Fruit fly (Drosophila melanogaster) whole organism, embryonic: Measurements from ENCODE around the gene CG33721.
A peak's percentile ranks its signal among the peaks of the same experiment; 100 is the strongest.

Source experiments
- Bgb ChIP-seq: fragments of 200-800 bp; sonication (Bioruptor generic); IDR thresholded peaks from 2 replicates; pipeline ENCODE4 v1.3.6; 2022; ENCODE audit warnings: missing biosample characterization, missing genetic modification characterization; ENCODE audit not compliant: partially characterized antibody
- C15 ChIP-seq: fragments of 200-800 bp; sonication (Bioruptor generic); IDR thresholded peaks from 3 replicates; pipeline ENCODE4 v1.3.6; 2022; ENCODE audit warnings: missing biosample characterization, missing genetic modification characterization
- CG10267 ChIP-seq: fragments of 200-800 bp; sonication (Bioruptor generic); optimal IDR thresholded peaks from 2 replicates; lab custom pipeline; 2018; ENCODE audit warnings: missing biosample characterization, mild to moderate bottlenecking, missing genetic modification characterization, moderate library complexity
- CG11504 ChIP-seq: fragments of 200-800 bp; sonication (Bioruptor generic); optimal IDR thresholded peaks from 3 replicates; lab custom pipeline; 2019; ENCODE audit warnings: missing biosample characterization, mild to moderate bottlenecking, missing genetic modification characterization, moderate library complexity
- CG14014 ChIP-seq: fragments of 200-800 bp; sonication (Bioruptor generic); IDR thresholded peaks from 2 replicates; pipeline ENCODE4 v1.3.6; 2022; ENCODE audit warnings: missing biosample characterization, missing genetic modification characterization
- CG1529 ChIP-seq: fragments of 200-800 bp; sonication (Bioruptor generic); optimal IDR thresholded peaks from 3 replicates; lab custom pipeline; 2018; ENCODE audit warnings: missing biosample characterization, missing genetic modification characterization
- CG15514 ChIP-seq: fragments of 200-800 bp; sonication (Bioruptor generic); optimal IDR thresholded peaks from 3 replicates; lab custom pipeline; 2017; ENCODE audit warnings: missing biosample characterization, missing genetic modification characterization, mild to moderate bottlenecking, moderate library complexity, missing genetic modification reagents
- CG1603 ChIP-seq: fragments of 200-800 bp; sonication (Bioruptor generic); optimal IDR thresholded peaks from 2 replicates; lab custom pipeline; 2019; ENCODE audit warnings: missing biosample characterization, mild to moderate bottlenecking, missing genetic modification characterization, moderate library complexity
- CG18619 ChIP-seq: fragments of 200-800 bp; sonication (Bioruptor generic); optimal IDR thresholded peaks from 3 replicates; lab custom pipeline; 2017; ENCODE audit warnings: missing biosample characterization, mild to moderate bottlenecking, missing genetic modification characterization
- CG2129 ChIP-seq: fragments of 200-800 bp; sonication (Bioruptor generic); IDR thresholded peaks from 2 replicates; pipeline ENCODE4 v1.3.6; 2022; ENCODE audit warnings: missing biosample characterization, missing genetic modification characterization; ENCODE audit not compliant: partially characterized antibody
- CG32772 ChIP-seq: fragments of 200-800 bp; sonication (Bioruptor generic); IDR thresholded peaks from 2 replicates; pipeline ENCODE4 v1.3.6; 2022; ENCODE audit warnings: missing biosample characterization, missing genetic modification characterization
- CG4282 ChIP-seq: fragments of 200-800 bp; sonication (Bioruptor generic); optimal IDR thresholded peaks from 2 replicates; lab custom pipeline; 2016; ENCODE audit warnings: missing biosample characterization, missing genetic modification characterization
- CG6791 ChIP-seq: fragments of 200-800 bp; sonication (Bioruptor generic); IDR thresholded peaks from 3 replicates; pipeline ENCODE4 v1.3.6; 2022; ENCODE audit warnings: missing biosample characterization, missing genetic modification characterization; ENCODE audit not compliant: partially characterized antibody
- CG7963 ChIP-seq: fragments of 200-800 bp; sonication (Bioruptor generic); IDR thresholded peaks from 3 replicates; pipeline ENCODE4 v1.3.6; 2022; ENCODE audit warnings: missing biosample characterization, missing genetic modification characterization; ENCODE audit not compliant: partially characterized antibody
- CG7987 ChIP-seq: fragments of 200-800 bp; sonication (Bioruptor generic); optimal IDR thresholded peaks from 2 replicates; lab custom pipeline; 2018; ENCODE audit warnings: missing biosample characterization, mild to moderate bottlenecking, missing genetic modification characterization, moderate library complexity
- CTCF ChIP-seq: fragments of 200-800 bp; sonication (Bioruptor generic); optimal IDR thresholded peaks from 2 replicates; lab custom pipeline; 2017; ENCODE audit warnings: missing biosample characterization, mild to moderate bottlenecking, missing genetic modification characterization, moderate library complexity
- Doc3 ChIP-seq: fragments of 200-800 bp; sonication (Bioruptor generic); IDR thresholded peaks from 3 replicates; pipeline ENCODE4 v1.3.6; 2022; ENCODE audit warnings: missing biosample characterization, missing genetic modification characterization; ENCODE audit not compliant: partially characterized antibody
- E2f2 ChIP-seq: fragments of 200-800 bp; sonication (Bioruptor generic); IDR thresholded peaks from 2 replicates; pipeline ENCODE4 v1.3.6; 2022; ENCODE audit warnings: missing biosample characterization, missing genetic modification characterization
- HLH3B ChIP-seq: fragments of 200-800 bp; sonication (Bioruptor generic); IDR thresholded peaks from 2 replicates; pipeline ENCODE4 v1.3.6; 2022; ENCODE audit warnings: missing biosample characterization, missing genetic modification characterization
- HmgZ ChIP-seq: fragments of 200-800 bp; sonication (Bioruptor generic); optimal IDR thresholded peaks from 2 replicates; lab custom pipeline; 2018; ENCODE audit warnings: missing biosample characterization, mild to moderate bottlenecking, missing genetic modification characterization
- Hmr ChIP-seq: fragments of 200-800 bp; sonication (Bioruptor generic); optimal IDR thresholded peaks from 3 replicates; lab custom pipeline; 2017; ENCODE audit warnings: mild to moderate bottlenecking, missing biosample characterization, missing genetic modification reagents, missing genetic modification characterization
- Lhr ChIP-seq: fragments of 200-800 bp; sonication (Bioruptor generic); optimal IDR thresholded peaks from 3 replicates; lab custom pipeline; 2017; ENCODE audit warnings: mild to moderate bottlenecking, missing biosample characterization, missing genetic modification reagents, missing genetic modification characterization
- MBD-R2 ChIP-seq: fragments of 200-800 bp; sonication (Bioruptor generic); IDR thresholded peaks from 2 replicates; pipeline ENCODE4 v1.3.6; 2022; ENCODE audit warnings: missing biosample characterization, missing genetic modification characterization
- MESR4 ChIP-seq: fragments of 200-800 bp; sonication (Bioruptor generic); optimal IDR thresholded peaks from 2 replicates; lab custom pipeline; 2018; ENCODE audit warnings: missing biosample characterization, mild to moderate bottlenecking, missing genetic modification characterization, moderate library complexity
- PHDP ChIP-seq: fragments of 200-800 bp; sonication (Bioruptor generic); optimal IDR thresholded peaks from 3 replicates; lab custom pipeline; 2018; ENCODE audit warnings: missing biosample characterization, mild to moderate bottlenecking, missing genetic modification characterization, moderate library complexity
- Scr ChIP-seq: fragments of 200-800 bp; sonication (Bioruptor generic); IDR thresholded peaks from 2 replicates; pipeline ENCODE4 v1.3.6; 2022; ENCODE audit warnings: missing biosample characterization, missing genetic modification characterization; ENCODE audit not compliant: partially characterized antibody
- Sry-β ChIP-seq: fragments of 200-800 bp; sonication (Bioruptor generic); optimal IDR thresholded peaks from 2 replicates; lab custom pipeline; 2018; ENCODE audit warnings: missing biosample characterization, mild to moderate bottlenecking, missing genetic modification characterization, moderate library complexity
- Sry-δ ChIP-seq: fragments of 200-800 bp; sonication (Bioruptor generic); optimal IDR thresholded peaks from 2 replicates; lab custom pipeline; 2016; ENCODE audit warnings: missing biosample characterization, missing genetic modification characterization
- TFAM ChIP-seq: fragments of 200-800 bp; sonication (Bioruptor generic); optimal IDR thresholded peaks from 2 replicates; lab custom pipeline; 2017; ENCODE audit warnings: missing biosample characterization, missing genetic modification characterization, inconsistent platforms
- Tbp ChIP-seq: fragments of >200 bp; optimal IDR thresholded peaks from 2 replicates; lab custom pipeline; 2018; ENCODE audit warnings: missing biosample characterization, missing genetic modification characterization
- ab ChIP-seq: fragments of 200-800 bp; sonication (Bioruptor generic); optimal IDR thresholded peaks from 2 replicates; lab custom pipeline; 2016; ENCODE audit warnings: missing biosample characterization, missing genetic modification characterization
- amos ChIP-seq: fragments of 200-800 bp; sonication (Bioruptor generic); IDR thresholded peaks from 2 replicates; pipeline ENCODE4 v1.3.6; 2022; ENCODE audit warnings: missing biosample characterization, missing genetic modification characterization; ENCODE audit not compliant: partially characterized antibody
- chinmo ChIP-seq: fragments of 200-800 bp; sonication (Bioruptor generic); IDR thresholded peaks from 4 replicates; pipeline ENCODE4 v1.3.6; 2022; ENCODE audit warnings: missing biosample characterization, missing genetic modification characterization; ENCODE audit not compliant: partially characterized antibody
- chm ChIP-seq: fragments of 200-800 bp; sonication (Bioruptor generic); IDR thresholded peaks from 2 replicates; pipeline ENCODE4 v1.3.6; 2022; ENCODE audit warnings: missing biosample characterization, missing genetic modification characterization
- corto ChIP-seq: fragments of 200-800 bp; sonication (Bioruptor generic); optimal IDR thresholded peaks from 2 replicates; lab custom pipeline; 2016; ENCODE audit warnings: missing biosample characterization, mild to moderate bottlenecking, missing genetic modification characterization, moderate library complexity
- dmrt99B ChIP-seq: fragments of 200-800 bp; sonication (Bioruptor generic); optimal IDR thresholded peaks from 2 replicates; lab custom pipeline; 2018; ENCODE audit warnings: missing biosample characterization, mild to moderate bottlenecking, missing genetic modification characterization, moderate library complexity
- dysf ChIP-seq: fragments of 200-800 bp; sonication (Bioruptor generic); IDR thresholded peaks from 3 replicates; pipeline ENCODE4 v1.3.6; 2022; ENCODE audit warnings: missing biosample characterization, missing genetic modification characterization
- en ChIP-seq: fragments of 200-800 bp; sonication (Bioruptor generic); optimal IDR thresholded peaks from 2 replicates; lab custom pipeline; 2016; ENCODE audit warnings: missing biosample characterization, missing genetic modification characterization
- exex ChIP-seq: fragments of 200-800 bp; sonication (Bioruptor generic); optimal IDR thresholded peaks from 4 replicates; lab custom pipeline; 2018; ENCODE audit warnings: missing biosample characterization, mild to moderate bottlenecking, missing genetic modification characterization, moderate library complexity
- eyg ChIP-seq: fragments of 200-800 bp; sonication (Bioruptor generic); optimal IDR thresholded peaks from 3 replicates; lab custom pipeline; 2016; ENCODE audit warnings: missing biosample characterization, missing genetic modification characterization
- fd96Cb ChIP-seq: fragments of 200-800 bp; sonication (Bioruptor generic); optimal IDR thresholded peaks from 2 replicates; lab custom pipeline; 2018; ENCODE audit warnings: missing biosample characterization, mild to moderate bottlenecking, missing genetic modification characterization, moderate library complexity
- gsb-n ChIP-seq: fragments of 200-800 bp; sonication (Bioruptor generic); optimal IDR thresholded peaks from 3 replicates; lab custom pipeline; 2018; ENCODE audit warnings: missing biosample characterization, mild to moderate bottlenecking, missing genetic modification characterization
- hbn ChIP-seq: fragments of 200-800 bp; sonication (Bioruptor generic); IDR thresholded peaks from 2 replicates; pipeline ENCODE4 v1.3.6; 2022; ENCODE audit warnings: missing biosample characterization, missing genetic modification characterization; ENCODE audit not compliant: partially characterized antibody
- pzg ChIP-seq: fragments of 200-800 bp; sonication (Bioruptor generic); optimal IDR thresholded peaks from 3 replicates; lab custom pipeline; 2018; ENCODE audit warnings: missing biosample characterization, mild to moderate bottlenecking, missing genetic modification characterization, moderate library complexity
- row ChIP-seq: fragments of 200-800 bp; sonication (Bioruptor generic); IDR thresholded peaks from 3 replicates; pipeline ENCODE4 v1.3.6; 2022; ENCODE audit warnings: missing biosample characterization, missing genetic modification characterization
- sisA ChIP-seq: fragments of 200-800 bp; sonication (Bioruptor generic); IDR thresholded peaks from 2 replicates; pipeline ENCODE4 v1.3.6; 2022; ENCODE audit warnings: missing biosample characterization, missing genetic modification characterization
- so ChIP-seq: fragments of 200-800 bp; sonication (Bioruptor generic); IDR thresholded peaks from 3 replicates; pipeline ENCODE4 v1.3.6; 2022; ENCODE audit warnings: missing biosample characterization, missing genetic modification characterization
- stc ChIP-seq: fragments of 200-800 bp; sonication (Bioruptor generic); IDR thresholded peaks from 2 replicates; pipeline ENCODE4 v1.3.6; 2022; ENCODE audit warnings: missing biosample characterization, missing genetic modification characterization
- stwl ChIP-seq: fragments of 200-800 bp; sonication (Bioruptor generic); optimal IDR thresholded peaks from 3 replicates; lab custom pipeline; 2018; ENCODE audit warnings: missing biosample characterization, mild to moderate bottlenecking, missing genetic modification characterization, moderate library complexity
- trem ChIP-seq: fragments of 200-800 bp; optimal IDR thresholded peaks from 3 replicates; lab custom pipeline; 2019; ENCODE audit warnings: missing biosample characterization, mild to moderate bottlenecking, missing genetic modification characterization, moderate library complexity

CG33721 gene

DNA sequence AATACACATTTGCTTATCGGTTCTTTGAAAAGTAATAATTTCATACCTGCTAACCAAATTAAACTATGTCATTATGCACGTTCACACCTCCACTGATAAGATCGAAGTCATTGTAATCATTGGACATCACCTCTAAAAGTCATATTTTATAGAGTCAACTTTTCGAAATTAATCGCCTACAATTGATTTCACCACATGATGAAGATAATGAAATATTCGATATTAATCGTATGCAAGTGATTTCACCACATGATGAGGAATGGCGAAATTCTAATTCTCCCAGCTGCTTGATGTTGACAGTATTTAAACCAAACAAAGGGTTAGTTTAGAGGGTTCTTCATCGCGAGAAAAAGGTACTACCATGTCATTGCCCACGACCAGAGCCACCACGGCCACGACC is 44.8 kb downstream of the CG33721 start, which contains the start of gene CG18596 (continued):
- TF ChIP-seq CG11504 (tag; lab: Kevin White, UChicago) (no peak), CG18619 (no peak), Sry-β (GFP tag; lab: Kevin White, UChicago) (no peak), TFAM (no peak), HmgZ (no peak), chm (GFP tag; lab: Robert Waterston, UW) (0 out of 2 replicates have a peak, but pooled peaks have one; percentile 41), CG10267 (tag; lab: Kevin White, UChicago) (peak; percentile 33), stc (GFP tag; lab: Robert Waterston, UW) (no peak), Sry-δ (peak; percentile 78), Hmr (GFP tag; lab: Kevin White, UChicago) (no peak), CG14014 (GFP tag; lab: Robert Waterston, UW) (no peak), en (GFP tag; lab: Kevin White, UChicago) (no peak), CG4282 (GFP tag; lab: Kevin White, UChicago) (no peak), pzg (GFP tag; lab: Kevin White, UChicago) (peak; percentile 60), Bgb (GFP tag; lab: Robert Waterston, UW) (peak; percentile 87), CG32772 (GFP tag; lab: Robert Waterston, UW) (no peak), CG7963 (GFP tag; lab: Robert Waterston, UW) (peak; percentile 61; the same call in 1 of the 3 replicates), CG15514 (GFP tag; lab: Kevin White, UChicago) (peak; percentile 29), Lhr (GFP tag; lab: Kevin White, UChicago) (no peak), exex (tag; lab: Kevin White, UChicago) (no peak), sisA (GFP tag; lab: Robert Waterston, UW) (no peak), trem (tag; lab: Kevin White, UChicago) (peak; percentile 64), Doc3 (GFP tag; lab: Robert Waterston, UW) (peak; percentile 96), dmrt99B (no peak), CG6791 (GFP tag; lab: Robert Waterston, UW) (peak; percentile 85), amos (GFP tag; lab: Robert Waterston, UW) (peak; percentile 88), chinmo (GFP tag; lab: Robert Waterston, UW) (peak; percentile 42; the same call in 2 of the 4 replicates), C15 (GFP tag; lab: Robert Waterston, UW) (no peak), fd96Cb (no peak), Tbp (no peak), dysf (GFP tag; lab: Robert Waterston, UW) (no peak), Scr (GFP tag; lab: Robert Waterston, UW) (peak; percentile 98), so (GFP tag; lab: Robert Waterston, UW) (no peak), E2f2 (GFP tag; lab: Robert Waterston, UW) (peak; percentile 86), CG1529 (GFP tag; lab: Kevin White, UChicago) (no peak), corto (GFP tag; lab: Kevin White, UChicago) (no peak), gsb-n (tag; lab: Kevin White, UChicago) (no peak), CTCF (GFP tag; lab: Kevin White, UChicago) (peak; percentile 20), MESR4 (GFP tag; lab: Kevin White, UChicago) (peak; percentile 60), eyg (GFP tag; lab: Kevin White, UChicago) (no peak), HLH3B (GFP tag; lab: Robert Waterston, UW) (no peak), ab (GFP tag; lab: Kevin White, UChicago) (no peak), row (GFP tag; lab: Robert Waterston, UW) (no peak; the same call in 2 of the 3 replicates), PHDP (no peak), CG2129 (GFP tag; lab: Robert Waterston, UW) (peak; percentile 95), MBD-R2 (GFP tag; lab: Robert Waterston, UW) (peak; percentile 52; the same call in 1 of the 2 replicates), CG1603 (tag; lab: Kevin White, UChicago) (peak; percentile 32), hbn (GFP tag; lab: Robert Waterston, UW) (peak; percentile 95), CG7987 (GFP tag; lab: Kevin White, UChicago) (no peak), stwl (tag; lab: Kevin White, UChicago) (peak; percentile 75)
